Fruit fly (Drosophila melanogaster) whole organism, adult: Measurements from ENCODE around the gene sle.

Experiments
- CG11617 ChIP-seq: fragments of 200-800 bp; sonication (Bioruptor generic); optimal IDR thresholded peaks from 2 replicates; lab custom pipeline; 2017; ENCODE audit warnings: mild to moderate bottlenecking, missing biosample characterization, missing genetic modification reagents, missing genetic modification characterization
- CG14711 ChIP-seq: fragments of 200-800 bp; sonication (Bioruptor generic); optimal IDR thresholded peaks from 2 replicates; lab custom pipeline; 2018; ENCODE audit warnings: missing biosample characterization, mild to moderate bottlenecking, missing genetic modification characterization, moderate library complexity
- Hr96 ChIP-seq: fragments of 200-800 bp; sonication (Bioruptor generic); optimal IDR thresholded peaks from 2 replicates; lab custom pipeline; 2016; ENCODE audit warnings: missing biosample characterization, missing genetic modification characterization
- Mnt ChIP-seq: fragments of 200-800 bp; sonication (Bioruptor generic); optimal IDR thresholded peaks from 2 replicates; lab custom pipeline; 2016; ENCODE audit warnings: missing biosample characterization, mild to moderate bottlenecking, missing genetic modification characterization
- bab1 ChIP-seq: fragments of 200-800 bp; sonication (Bioruptor generic); optimal IDR thresholded peaks from 3 replicates; lab custom pipeline; 2019; ENCODE audit warnings: missing biosample characterization, mild to moderate bottlenecking, missing genetic modification characterization, moderate library complexity
- ovo ChIP-seq: fragments of 200-800 bp; sonication (Bioruptor generic); optimal IDR thresholded peaks from 2 replicates; lab custom pipeline; 2016; ENCODE audit warnings: missing biosample characterization, missing genetic modification characterization

DNA sequence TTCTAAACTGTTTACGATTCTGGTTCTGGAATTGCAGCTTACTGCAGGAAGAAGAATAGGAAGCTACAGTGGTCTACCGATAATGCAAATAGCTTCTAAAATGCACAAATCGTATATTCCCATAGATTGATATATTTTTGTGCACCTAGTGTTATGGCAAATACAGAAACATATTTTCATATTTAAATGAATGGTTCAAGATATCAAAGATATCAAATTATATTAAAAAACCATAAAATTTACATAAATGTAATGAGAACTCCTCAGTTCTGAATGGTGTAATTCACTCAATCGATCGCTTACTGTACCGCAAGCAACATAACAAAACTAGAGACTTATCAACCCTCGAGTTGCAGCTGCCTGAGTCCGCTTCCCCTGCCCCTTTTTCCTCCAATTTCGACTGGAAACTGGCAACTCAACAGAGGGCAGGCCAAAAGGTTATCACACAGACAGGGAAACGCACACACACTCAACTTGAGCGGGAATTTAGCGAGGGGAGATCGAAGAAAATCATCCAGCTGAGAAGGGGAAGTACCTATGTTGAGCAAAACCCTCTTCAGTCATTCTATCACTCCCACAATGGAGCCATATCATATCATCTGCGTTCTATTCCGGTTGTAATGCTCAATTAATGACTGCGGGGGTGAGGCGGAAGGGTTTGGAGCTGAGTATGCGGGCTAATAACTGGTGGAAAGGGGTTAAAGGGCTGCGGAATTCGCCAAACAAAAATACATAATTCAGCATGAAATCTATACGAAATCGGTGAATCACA, 21.2 kb downstream of the sle start:
- TF ChIP-seq Mnt (GFP tag; lab: Kevin White, UChicago), result no peak
- no peak for TF ChIP-seq bab1 (GFP tag; lab: Kevin White, UChicago)
- no peak for TF ChIP-seq ovo (GFP tag; lab: Kevin White, UChicago)
- no peak for TF ChIP-seq CG11617 (GFP tag; lab: Kevin White, UChicago)
- no peak for TF ChIP-seq Hr96 (GFP tag; lab: Kevin White, UChicago)
- TF ChIP-seq CG14711, result no peak
